Worm (Caenorhabditis elegans) whole organism, L4/young adult: ENCODE results near the gene btb-19.

Experiments used
- dao-5 ChIP-seq: sonication (generic microtip); optimal IDR thresholded peaks from 2 replicates; lab custom pipeline; 2016; ENCODE audit warnings: missing genotype, missing genetic modification characterization, moderate library complexity, missing compliant biosample characterization
- him-1 ChIP-seq: sonication (generic microtip); optimal IDR thresholded peaks from 2 replicates; lab custom pipeline; 2016; ENCODE audit warnings: missing genotype, missing genetic modification reagents, missing genetic modification characterization, missing compliant biosample characterization

DNA sequence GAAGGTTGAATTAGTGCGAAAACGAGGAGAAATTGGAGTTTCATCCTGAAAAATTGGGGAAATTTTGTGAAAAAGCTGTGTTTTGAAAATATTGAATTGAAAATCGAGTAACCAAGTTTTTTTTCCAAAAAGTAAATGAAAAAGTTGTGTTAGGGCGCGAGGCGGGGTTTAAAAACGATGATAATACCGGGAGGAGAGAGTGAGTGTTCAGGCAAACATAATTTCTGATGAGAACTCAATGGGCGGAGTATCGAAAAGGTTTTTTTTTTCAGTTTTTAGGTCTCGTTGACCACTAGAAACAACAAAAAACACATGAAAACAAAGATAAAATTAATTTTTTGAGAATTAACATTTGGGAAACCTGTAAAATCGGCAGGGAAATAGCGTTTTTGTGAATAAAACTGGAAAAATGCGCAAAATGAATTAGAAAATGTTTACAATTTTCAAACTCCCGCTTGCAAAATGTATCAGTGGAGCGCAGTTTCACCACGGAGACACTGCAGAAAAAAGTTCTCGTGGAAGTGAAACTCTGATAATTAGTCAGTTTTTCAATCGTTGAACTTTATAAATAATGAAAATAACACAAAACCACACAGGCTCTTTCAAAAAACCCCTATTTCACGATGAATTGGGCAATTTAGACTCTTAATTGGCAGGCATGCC is 42.2 kb downstream of the btb-19 start, which contains the start of gene C13B4.1:
- TF ChIP-seq him-1 (tag; lab: Kevin White, UChicago) (no peak), dao-5 (no peak)
